Worm (Caenorhabditis elegans) whole organism, young adult: ENCODE results near the gene srx-90.

ENCODE experiments used
- B0336.3 ChIP-seq: fragments of 200-800 bp; sonication (Bioruptor generic); IDR thresholded peaks from 2 replicates; pipeline ENCODE4 v1.3.6; 2022; ENCODE audit warnings: missing genetic modification characterization, missing compliant biosample characterization
- F52B5.7 ChIP-seq: sonication (generic microtip); optimal IDR thresholded peaks from 2 replicates; lab custom pipeline; 2016; ENCODE audit warnings: mild to moderate bottlenecking, missing genetic modification characterization, missing compliant biosample characterization
- K11D2.4 ChIP-seq: fragments of 200-800 bp; sonication (Bioruptor generic); IDR thresholded peaks from 2 replicates; pipeline ENCODE4 v1.3.6; 2022; ENCODE audit warnings: missing genetic modification reagents, missing genetic modification characterization, missing compliant biosample characterization
- Y53F4B.3 ChIP-seq: fragments of 200-800 bp; sonication (Bioruptor generic); IDR thresholded peaks from 2 replicates; pipeline ENCODE4 v1.3.6; 2022; ENCODE audit warnings: missing genetic modification reagents, missing genetic modification characterization, missing compliant biosample characterization
- Y53G8AR.9 ChIP-seq: fragments of 200-800 bp; sonication (Bioruptor generic); conservative IDR thresholded peaks from 2 replicates; pipeline ENCODE4 v1.3.6; 2022; ENCODE audit warnings: missing genetic modification reagents, missing genetic modification characterization, missing compliant biosample characterization
- Y79H2A.3 ChIP-seq: fragments of 200-800 bp; sonication (Bioruptor generic); conservative IDR thresholded peaks from 2 replicates; pipeline ENCODE4 v1.3.6; 2022; ENCODE audit warnings: missing genetic modification reagents, missing genetic modification characterization, missing compliant biosample characterization
- akir-1 ChIP-seq: fragments of 200-800 bp; sonication (Bioruptor generic); optimal IDR thresholded peaks from 2 replicates; lab custom pipeline; 2018; ENCODE audit warnings: mild to moderate bottlenecking, missing genetic modification characterization, moderate library complexity, missing compliant biosample characterization
- aptf-2 ChIP-seq: fragments of 200-800 bp; sonication (Bioruptor generic); conservative IDR thresholded peaks from 2 replicates; pipeline ENCODE4 v1.3.6; 2022; ENCODE audit warnings: missing genetic modification reagents, missing genetic modification characterization, missing compliant biosample characterization
- athp-1 ChIP-seq: sonication (generic microtip); optimal IDR thresholded peaks from 2 replicates; lab custom pipeline; 2017; ENCODE audit warnings: mild to moderate bottlenecking, missing genetic modification characterization, missing compliant biosample characterization
- attf-3 ChIP-seq: fragments of 200-800 bp; sonication (Bioruptor generic); conservative IDR thresholded peaks from 2 replicates; pipeline ENCODE4 v1.3.6; 2022; ENCODE audit warnings: missing genetic modification reagents, missing genetic modification characterization, missing compliant biosample characterization
- bed-1 ChIP-seq: fragments of 200-800 bp; sonication (Bioruptor generic); IDR thresholded peaks from 2 replicates; pipeline ENCODE4 v1.3.6; 2022; ENCODE audit warnings: missing genetic modification reagents, missing genetic modification characterization, missing compliant biosample characterization
- cebp-1 ChIP-seq, 2 experiments: fragments of 200-800 bp in 1 of 2; sonication (Bioruptor generic) in 1 of 2; sonication (generic microtip) in 1 of 2; IDR thresholded peaks in 1 of 2; optimal IDR thresholded peaks in 1 of 2; 2 replicates each; pipeline versions ENCODE4 v1.3.6 to Lab custom; 2017 to 2022; ENCODE audit warnings: missing compliant biosample characterization in 2 of 2, missing genetic modification characterization in 2 of 2, mild to moderate bottlenecking in 1 of 2, missing genetic modification reagents in 1 of 2, moderate library complexity in 1 of 2
- ceh-100 ChIP-seq: fragments of 200-800 bp; sonication (Bioruptor generic); IDR thresholded peaks from 2 replicates; pipeline ENCODE4 v1.3.6; 2022; ENCODE audit warnings: missing genetic modification reagents, missing genetic modification characterization, missing compliant biosample characterization
- ceh-40 ChIP-seq: fragments of 200-800 bp; sonication (Bioruptor generic); IDR thresholded peaks from 2 replicates; pipeline ENCODE4 v1.3.6; 2022; ENCODE audit warnings: missing genetic modification characterization, missing compliant biosample characterization
- ceh-79 ChIP-seq: sonication (generic microtip); optimal IDR thresholded peaks from 2 replicates; lab custom pipeline; 2017; ENCODE audit warnings: mild to moderate bottlenecking, missing genetic modification characterization, missing compliant biosample characterization
- chd-7 ChIP-seq: sonication (generic microtip); optimal IDR thresholded peaks from 2 replicates; lab custom pipeline; 2016; ENCODE audit warnings: mild to moderate bottlenecking, missing genetic modification characterization, moderate library complexity, missing compliant biosample characterization
- egrh-3 ChIP-seq: fragments of 200-800 bp; sonication (Bioruptor generic); IDR thresholded peaks from 2 replicates; pipeline ENCODE4 v1.3.6; 2022; ENCODE audit warnings: missing genetic modification reagents, missing genetic modification characterization, missing compliant biosample characterization
- gei-17 ChIP-seq: fragments of 200-800 bp; sonication (Bioruptor generic); optimal IDR thresholded peaks from 2 replicates; lab custom pipeline; 2018; ENCODE audit warnings: mild to moderate bottlenecking, missing genetic modification characterization, missing compliant biosample characterization
- him-1 ChIP-seq: sonication (generic microtip); optimal IDR thresholded peaks from 2 replicates; lab custom pipeline; 2016; ENCODE audit warnings: missing genotype, missing genetic modification reagents, missing genetic modification characterization, missing compliant biosample characterization
- hmg-1.2 ChIP-seq: fragments of 200-800 bp; sonication (Bioruptor generic); IDR thresholded peaks from 2 replicates; pipeline ENCODE4 v1.3.6; 2022; ENCODE audit warnings: missing genetic modification reagents, missing genetic modification characterization, missing compliant biosample characterization
- let-607 ChIP-seq, 2 experiments: fragments of 200-800 bp in 1 of 2; sonication (Bioruptor generic) in 1 of 2; sonication (generic microtip) in 1 of 2; optimal IDR thresholded peaks; 2 replicates each; lab custom pipeline; 2016 to 2018; ENCODE audit warnings: mild to moderate bottlenecking in 2 of 2, missing compliant biosample characterization in 2 of 2, missing genetic modification characterization in 2 of 2, moderate library complexity in 2 of 2, missing genotype in 1 of 2
- lin-40 ChIP-seq: sonication (generic microtip); optimal IDR thresholded peaks from 2 replicates; lab custom pipeline; 2016; ENCODE audit warnings: missing genetic modification characterization, mild to moderate bottlenecking, missing compliant biosample characterization, missing genotype, missing genetic modification reagents
- lin-54 ChIP-seq: fragments of 200-800 bp; sonication (Bioruptor generic); optimal IDR thresholded peaks from 2 replicates; lab custom pipeline; 2018; ENCODE audit warnings: mild to moderate bottlenecking, missing genetic modification characterization, missing compliant biosample characterization
- madf-10 ChIP-seq: sonication (generic microtip); optimal IDR thresholded peaks from 2 replicates; lab custom pipeline; 2016; ENCODE audit warnings: mild to moderate bottlenecking, missing genetic modification characterization, missing compliant biosample characterization
- madf-3 ChIP-seq: fragments of 200-800 bp; sonication (Bioruptor generic); IDR thresholded peaks from 2 replicates; pipeline ENCODE4 v1.3.6; 2022; ENCODE audit warnings: missing genetic modification reagents, missing genetic modification characterization, missing compliant biosample characterization
- nfya-2 ChIP-seq: fragments of 200-800 bp; sonication (Bioruptor generic); IDR thresholded peaks from 2 replicates; pipeline ENCODE4 v1.3.6; 2022; ENCODE audit warnings: missing genetic modification reagents, missing genetic modification characterization, missing compliant biosample characterization
- nhr-120 ChIP-seq: fragments of 200-800 bp; sonication (Bioruptor generic); IDR thresholded peaks from 2 replicates; pipeline ENCODE4 v1.3.6; 2022; ENCODE audit warnings: missing genetic modification characterization, missing compliant biosample characterization
- nhr-80 ChIP-seq: sonication (generic microtip); optimal IDR thresholded peaks from 2 replicates; lab custom pipeline; 2016; ENCODE audit warnings: missing genetic modification characterization, missing compliant biosample characterization
- pbrm-1 ChIP-seq: fragments of 200-800 bp; sonication (Bioruptor generic); IDR thresholded peaks from 2 replicates; pipeline ENCODE4 v1.3.6; 2022; ENCODE audit warnings: missing genetic modification reagents, missing genetic modification characterization, missing compliant biosample characterization
- somi-1 ChIP-seq: fragments of 200-800 bp; sonication (Bioruptor generic); optimal IDR thresholded peaks from 2 replicates; lab custom pipeline; 2018; ENCODE audit warnings: mild to moderate bottlenecking, missing genetic modification characterization, missing compliant biosample characterization
- sptf-2 ChIP-seq: fragments of 200-800 bp; sonication (Bioruptor generic); optimal IDR thresholded peaks from 2 replicates; lab custom pipeline; 2018; ENCODE audit warnings: mild to moderate bottlenecking, missing genetic modification characterization, missing compliant biosample characterization
- tbx-9 ChIP-seq: sonication (generic microtip); optimal IDR thresholded peaks from 2 replicates; lab custom pipeline; 2016; ENCODE audit warnings: borderline replicate concordance, missing genetic modification characterization, inconsistent platforms, missing compliant biosample characterization
- tlf-1 ChIP-seq: fragments of 200-800 bp; sonication (Bioruptor generic); optimal IDR thresholded peaks from 2 replicates; lab custom pipeline; 2018; ENCODE audit warnings: mild to moderate bottlenecking, missing genetic modification characterization, missing compliant biosample characterization
- xnd-1 ChIP-seq: sonication (generic microtip); optimal IDR thresholded peaks from 2 replicates; lab custom pipeline; 2016; ENCODE audit warnings: missing genotype, missing genetic modification reagents, missing genetic modification characterization, missing compliant biosample characterization
- zim-3 ChIP-seq: sonication (generic microtip); optimal IDR thresholded peaks from 2 replicates; lab custom pipeline; 2017; ENCODE audit warnings: mild to moderate bottlenecking, missing genetic modification characterization, moderate library complexity, missing compliant biosample characterization
- ztf-25 ChIP-seq: fragments of 200-800 bp; sonication (Bioruptor generic); IDR thresholded peaks from 2 replicates; pipeline ENCODE4 v1.3.6; 2022; ENCODE audit warnings: missing genetic modification reagents, missing genetic modification characterization, missing compliant biosample characterization
- ztf-28 ChIP-seq: fragments of 200-800 bp; sonication (Bioruptor generic); IDR thresholded peaks from 2 replicates; pipeline ENCODE4 v1.3.6; 2022; ENCODE audit warnings: missing genetic modification reagents, missing genetic modification characterization, missing compliant biosample characterization

Gene srx-90

ce11 chrV:11539502-11539901 is 41.4 kb upstream of the srx-90 start:
- TF ChIP-seq nhr-80 (no peak), lin-40 (tag; lab: Kevin White, UChicago) (no peak), zim-3 (tag; lab: Kevin White, UChicago) (no peak)

- TF ChIP-seq gei-17 (GFP tag; lab: Kevin White, UChicago) (peak; percentile 3), bed-1 (GFP tag; lab: Robert Waterston, UW) (0 out of 2 replicates have a peak, but pooled peaks have one; percentile 46), cebp-1 (GFP tag; IDR thresholded peaks at IDR 0.05; lab: Robert Waterston, UW) (peak; percentile 37; the same call in 1 of the 2 replicates), cebp-1 (tag; optimal IDR thresholded peaks at IDR 0.05; lab: Kevin White, UChicago) (peak; percentile 68), Y53G8AR.9 (GFP tag; lab: Robert Waterston, UW) (0 out of 2 replicates have a peak, but pooled peaks have one; percentile 21), attf-3 (GFP tag; lab: Robert Waterston, UW) (0 out of 2 replicates have a peak, but pooled peaks have one; percentile 32), chd-7 (tag; lab: Kevin White, UChicago) (peak; percentile 44), aptf-2 (GFP tag; lab: Robert Waterston, UW) (0 out of 2 replicates have a peak, but pooled peaks have one; percentile 7), xnd-1 (no peak), K11D2.4 (GFP tag; lab: Robert Waterston, UW) (peak; percentile 43; the same call in 1 of the 2 replicates), akir-1 (GFP tag; lab: Kevin White, UChicago) (no peak), Y53F4B.3 (GFP tag; lab: Robert Waterston, UW) (0 out of 2 replicates have a peak, but pooled peaks have one; percentile 34), ztf-28 (GFP tag; lab: Robert Waterston, UW) (0 out of 2 replicates have a peak, but pooled peaks have one; percentile 54), let-607 (tag; optimal IDR thresholded peaks at IDR 0.05; lab: Kevin White, UChicago) (peak in 1 of 2 experiments; percentile 20), ceh-40 (GFP tag; lab: Robert Waterston, UW) (no peak), lin-54 (GFP tag; lab: Kevin White, UChicago) (no peak), madf-10 (tag; lab: Kevin White, UChicago) (no peak), ztf-25 (GFP tag; lab: Robert Waterston, UW) (peak; percentile 67; the same call in 1 of the 2 replicates), madf-3 (GFP tag; lab: Robert Waterston, UW) (0 out of 2 replicates have a peak, but pooled peaks have one; percentile 38), somi-1 (GFP tag; lab: Kevin White, UChicago) (peak; percentile 30), ceh-79 (peak; percentile 6), F52B5.7 (tag; lab: Kevin White, UChicago) (peak; percentile 76), ceh-100 (GFP tag; lab: Robert Waterston, UW) (peak; percentile 19; the same call in 1 of the 2 replicates), hmg-1.2 (GFP tag; lab: Robert Waterston, UW) (no peak)
Measured at ce11 chrV:11541284-11541683, 39.6 kb upstream of the srx-90 start.

ce11 chrV:11543564-11543963 is 37.4 kb upstream of the srx-90 start, which contains the start of gene F38B7.2:
F38B7.2 (plus strand) TSS chrV:11543963.
- TF ChIP-seq pbrm-1 (GFP tag; lab: Robert Waterston, UW) (0 out of 2 replicates have a peak, but pooled peaks have one; percentile 15), nhr-120 (GFP tag; lab: Robert Waterston, UW) (no peak), ceh-79 (no peak), nfya-2 (no peak), egrh-3 (GFP tag; lab: Robert Waterston, UW) (no peak)

- no peak for TF ChIP-seq Y79H2A.3 (GFP tag; lab: Robert Waterston, UW)
- TF ChIP-seq tbx-9: no peak
- no peak for TF ChIP-seq tlf-1 (GFP tag; lab: Kevin White, UChicago)
- TF ChIP-seq let-607 (tag; optimal IDR thresholded peaks at IDR 0.05; lab: Kevin White, UChicago): no peak
- no peak for TF ChIP-seq sptf-2 (GFP tag; lab: Kevin White, UChicago)
- no peak for TF ChIP-seq athp-1 (tag; lab: Kevin White, UChicago)
- TF ChIP-seq him-1: no peak
- TF ChIP-seq B0336.3 (GFP tag; lab: Robert Waterston, UW): no peak
- TF ChIP-seq K11D2.4 (GFP tag; lab: Robert Waterston, UW): no peak
Measured at ce11 chrV:11545227-11545626, 35.7 kb upstream of the srx-90 start, which contains the start of gene F38B7.10. F38B7.10 (plus strand) TSS chrV:11545527.
